Worm (Caenorhabditis elegans) whole organism, L4 larva: ENCODE data around the gene C10A4.9.

Experiments used
- D1046.2 ChIP-seq: fragments of 200-800 bp; sonication (Bioruptor generic); IDR thresholded peaks from 2 replicates; pipeline ENCODE4 v1.3.6; 2022; ENCODE audit warnings: missing genetic modification characterization, missing compliant biosample characterization
- F10B5.3 ChIP-seq: sonication (generic microtip); optimal IDR thresholded peaks from 2 replicates; lab custom pipeline; 2016; ENCODE audit warnings: mild to moderate bottlenecking, missing genetic modification characterization, missing compliant biosample characterization
- T20F7.1 ChIP-seq: fragments of 200-800 bp; sonication (Bioruptor generic); optimal IDR thresholded peaks from 2 replicates; lab custom pipeline; 2018; ENCODE audit warnings: mild to moderate bottlenecking, missing genetic modification characterization, missing compliant biosample characterization
- Y48G9A.11 ChIP-seq: fragments of 200-800 bp; sonication (Bioruptor generic); IDR thresholded peaks from 2 replicates; pipeline ENCODE4 v1.3.6; 2022; ENCODE audit warnings: missing genetic modification reagents, missing genetic modification characterization, missing compliant biosample characterization
- attf-4 ChIP-seq: sonication (generic microtip); optimal IDR thresholded peaks from 3 replicates; lab custom pipeline; 2017; ENCODE audit warnings: missing biosample characterization, missing genetic modification characterization
- ceh-28 ChIP-seq: fragments of 150-350 bp; optimal IDR thresholded peaks from 2 replicates; lab custom pipeline; 2014; ENCODE audit warnings: missing biosample characterization, missing genetic modification reagents, missing genetic modification characterization
- ceh-62 ChIP-seq: sonication (generic microtip); optimal IDR thresholded peaks from 2 replicates; lab custom pipeline; 2017; ENCODE audit warnings: missing biosample characterization, missing genetic modification characterization
- ces-1 ChIP-seq: fragments of 150-350 bp; sonication (generic microtip); optimal IDR thresholded peaks from 4 replicates; lab custom pipeline; 2014; ENCODE audit warnings: missing biosample characterization, missing genetic modification reagents, missing genetic modification characterization
- daf-16 ChIP-seq, 3 experiments: sonication (generic microtip); optimal IDR thresholded peaks; 2 replicates each; lab custom pipeline; 2016 to 2017; ENCODE audit warnings: missing genetic modification characterization in 3 of 3, missing genetic modification reagents in 3 of 3, mild to moderate bottlenecking in 2 of 3, missing compliant biosample characterization in 2 of 3, missing biosample characterization in 1 of 3, moderate library complexity in 1 of 3
- daf-19 ChIP-seq: fragments of 200-800 bp; sonication (Bioruptor generic); conservative IDR thresholded peaks from 2 replicates; pipeline ENCODE4 v1.3.6; 2022; ENCODE audit warnings: missing genetic modification characterization, missing compliant biosample characterization
- dmd-6 ChIP-seq: fragments of 200-800 bp; sonication (Bioruptor generic); IDR thresholded peaks from 2 replicates; pipeline ENCODE4 v1.3.6; 2022; ENCODE audit warnings: missing genetic modification reagents, missing genetic modification characterization, missing compliant biosample characterization
- dpl-1 ChIP-seq: fragments of 150-350 bp; optimal IDR thresholded peaks from 2 replicates; lab custom pipeline; 2014; ENCODE audit warnings: missing biosample characterization, missing genetic modification reagents, missing genetic modification characterization
- dve-1 ChIP-seq: sonication (generic microtip); optimal IDR thresholded peaks from 2 replicates; lab custom pipeline; 2017; ENCODE audit warnings: antibody characterized with exemption, mild to moderate bottlenecking, missing genetic modification characterization, missing compliant biosample characterization; ENCODE audit not compliant: insufficient read depth
- egl-43 ChIP-seq: fragments of 200-800 bp; sonication (Bioruptor generic); IDR thresholded peaks from 2 replicates; pipeline ENCODE4 v1.3.6; 2022; ENCODE audit warnings: missing genetic modification reagents, missing genetic modification characterization, missing compliant biosample characterization
- hif-1 ChIP-seq, 2 experiments: sonication (generic microtip); optimal IDR thresholded peaks; 2 replicates each; lab custom pipeline; 2016 to 2017; ENCODE audit warnings: missing compliant biosample characterization in 2 of 2, missing genetic modification characterization in 2 of 2, missing genetic modification reagents in 2 of 2, missing genotype in 2 of 2, mild to moderate bottlenecking in 1 of 2
- hlh-11 ChIP-seq: fragments of 200-800 bp; sonication (Bioruptor generic); optimal IDR thresholded peaks from 2 replicates; lab custom pipeline; 2018; ENCODE audit warnings: mild to moderate bottlenecking, missing genetic modification characterization, missing compliant biosample characterization
- lim-7 ChIP-seq: fragments of 200-800 bp; sonication (Bioruptor generic); IDR thresholded peaks from 2 replicates; pipeline ENCODE4 v1.3.6; 2022; ENCODE audit warnings: missing genetic modification characterization, missing compliant biosample characterization
- mdt-29 ChIP-seq: fragments of 200-800 bp; sonication (Bioruptor generic); IDR thresholded peaks from 2 replicates; pipeline ENCODE4 v1.3.6; 2022; ENCODE audit warnings: missing genetic modification reagents, missing genetic modification characterization, missing compliant biosample characterization
- mes-2 ChIP-seq: sonication (generic microtip); optimal IDR thresholded peaks from 2 replicates; lab custom pipeline; 2016; ENCODE audit warnings: missing genotype, mild to moderate bottlenecking, missing genetic modification characterization, missing compliant biosample characterization; ENCODE audit not compliant: poor library complexity, severe bottlenecking
- mxl-2 ChIP-seq: fragments of 200-800 bp; sonication (Bioruptor generic); conservative IDR thresholded peaks from 2 replicates; pipeline ENCODE4 v1.3.6; 2022; ENCODE audit warnings: missing genetic modification reagents, missing genetic modification characterization, missing compliant biosample characterization
- nhr-28 ChIP-seq: fragments of 150-350 bp; optimal IDR thresholded peaks from 2 replicates; lab custom pipeline; 2014; ENCODE audit warnings: missing biosample characterization, missing genetic modification characterization
- nhr-41 ChIP-seq: fragments of 200-800 bp; sonication (Bioruptor generic); IDR thresholded peaks from 2 replicates; pipeline ENCODE4 v1.3.6; 2022; ENCODE audit warnings: missing genetic modification reagents, missing genetic modification characterization, missing compliant biosample characterization
- nhr-48 ChIP-seq: sonication (generic microtip); optimal IDR thresholded peaks from 2 replicates; lab custom pipeline; 2016; ENCODE audit warnings: mild to moderate bottlenecking, missing genetic modification characterization, missing compliant biosample characterization
- nhr-76 ChIP-seq: fragments of 150-350 bp; optimal IDR thresholded peaks from 2 replicates; lab custom pipeline; 2014; ENCODE audit warnings: missing biosample characterization, missing genetic modification characterization
- nhr-77 ChIP-seq: fragments of 150-350 bp; optimal IDR thresholded peaks from 2 replicates; lab custom pipeline; 2014; ENCODE audit warnings: missing biosample characterization, missing genetic modification characterization
- php-3 ChIP-seq: fragments of 200-800 bp; sonication (Bioruptor generic); IDR thresholded peaks from 2 replicates; pipeline ENCODE4 v1.3.6; 2022; ENCODE audit warnings: missing genetic modification reagents, missing genetic modification characterization, missing compliant biosample characterization
- pqm-1 ChIP-seq: sonication (generic microtip); optimal IDR thresholded peaks from 2 replicates; lab custom pipeline; 2017; ENCODE audit warnings: missing biosample characterization, missing genetic modification characterization
- sdz-12 ChIP-seq: fragments of 200-800 bp; sonication (Bioruptor generic); optimal IDR thresholded peaks from 2 replicates; lab custom pipeline; 2018; ENCODE audit warnings: mild to moderate bottlenecking, missing genetic modification characterization, missing compliant biosample characterization
- snpc-1.2 ChIP-seq: fragments of 200-800 bp; sonication (Bioruptor generic); IDR thresholded peaks from 2 replicates; pipeline ENCODE4 v1.3.6; 2022; ENCODE audit warnings: missing genetic modification reagents, missing genetic modification characterization, missing compliant biosample characterization
- spr-3 ChIP-seq: fragments of 200-800 bp; sonication (Bioruptor generic); optimal IDR thresholded peaks from 2 replicates; lab custom pipeline; 2018; ENCODE audit warnings: mild to moderate bottlenecking, missing genetic modification characterization, missing compliant biosample characterization
- tag-97 ChIP-seq: fragments of 200-800 bp; sonication (Bioruptor generic); IDR thresholded peaks from 2 replicates; pipeline ENCODE4 v1.3.6; 2022; ENCODE audit warnings: missing genetic modification characterization, missing compliant biosample characterization
- tra-1 ChIP-seq: fragments of 200-800 bp; sonication (Bioruptor generic); IDR thresholded peaks from 2 replicates; pipeline ENCODE4 v1.3.6; 2022; ENCODE audit warnings: missing genetic modification reagents, missing genetic modification characterization, missing compliant biosample characterization
- unc-130 ChIP-seq: sonication (generic microtip); optimal IDR thresholded peaks from 2 replicates; lab custom pipeline; 2016; ENCODE audit warnings: missing genetic modification reagents, missing genetic modification characterization, missing compliant biosample characterization
- unc-39 ChIP-seq: sonication (generic microtip); optimal IDR thresholded peaks from 2 replicates; lab custom pipeline; 2017; ENCODE audit warnings: missing biosample characterization, missing genetic modification characterization
- zfp-3 ChIP-seq: fragments of 200-800 bp; sonication (Bioruptor generic); conservative IDR thresholded peaks from 2 replicates; pipeline ENCODE4 v1.3.6; 2022; ENCODE audit warnings: missing genetic modification reagents, missing genetic modification characterization, missing compliant biosample characterization
- zip-2 ChIP-seq: fragments of 150-350 bp; optimal IDR thresholded peaks from 2 replicates; lab custom pipeline; 2014; ENCODE audit warnings: missing biosample characterization, missing genetic modification characterization
- ztf-7 ChIP-seq: fragments of 150-350 bp; optimal IDR thresholded peaks from 2 replicates; lab custom pipeline; 2014; ENCODE audit warnings: missing biosample characterization, missing genetic modification characterization

Gene C10A4.9

DNA sequence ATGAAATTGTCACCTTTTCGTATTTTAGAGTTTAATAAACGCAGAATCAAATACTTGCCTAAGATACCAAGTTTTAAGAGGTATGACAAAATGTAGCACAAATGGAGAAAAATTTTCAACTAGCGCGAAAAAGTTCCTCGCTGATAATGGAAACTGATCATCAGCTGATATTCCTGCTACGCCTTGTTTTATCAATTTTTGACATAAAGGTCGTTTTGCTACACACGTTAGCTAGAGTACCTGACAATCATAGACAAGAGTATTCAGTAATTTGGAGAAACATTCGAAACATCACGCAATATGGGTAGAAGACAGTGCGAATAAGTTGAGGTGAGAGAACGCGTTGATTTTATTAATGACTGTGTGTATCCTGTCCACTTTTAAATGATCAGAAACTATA lies 25.1 kb downstream of the C10A4.9 start:
- peak; percentile 68; the same call in 1 of the 2 replicates for TF ChIP-seq tra-1
- peak; percentile 43; the same call in 1 of the 2 replicates for TF ChIP-seq mdt-29 (GFP tag; lab: Robert Waterston, UW)
- peak; percentile 31 for TF ChIP-seq pqm-1 (tag; lab: Kevin White, UChicago)
- TF ChIP-seq dpl-1, result no peak
- no peak for TF ChIP-seq unc-39
- TF ChIP-seq dve-1, result peak; percentile 8
- no peak for TF ChIP-seq zfp-3 (GFP tag; lab: Robert Waterston, UW)
- peak; percentile 89 for TF ChIP-seq nhr-28 (tag; lab: Kevin White, UChicago)
- TF ChIP-seq hif-1 (tag; optimal IDR thresholded peaks at IDR 0.05; lab: Kevin White, UChicago), result peak; percentile 91 to 94
- TF ChIP-seq daf-16 (GFP tag; optimal IDR thresholded peaks at IDR 0.05; lab: Kevin White, UChicago), result no peak
- TF ChIP-seq daf-16 (tag; optimal IDR thresholded peaks at IDR 0.05; lab: Kevin White, UChicago), result peak; percentile 38
- no peak for TF ChIP-seq T20F7.1 (GFP tag; lab: Kevin White, UChicago)
- TF ChIP-seq ceh-62 (tag; lab: Kevin White, UChicago), result no peak
- peak; percentile 7 for TF ChIP-seq nhr-77 (tag; lab: Kevin White, UChicago)
- TF ChIP-seq php-3 (GFP tag; lab: Robert Waterston, UW), result 0 out of 2 replicates have a peak, but pooled peaks have one; percentile 30
- TF ChIP-seq nhr-48 (tag; lab: Kevin White, UChicago), result peak; percentile 32
- TF ChIP-seq mxl-2, result 0 out of 2 replicates have a peak, but pooled peaks have one; percentile 43
- no peak for TF ChIP-seq F10B5.3 (tag; lab: Kevin White, UChicago)
- no peak for TF ChIP-seq egl-43 (GFP tag; lab: Robert Waterston, UW)
- no peak for TF ChIP-seq unc-130 (GFP tag; lab: Kevin White, UChicago)
- peak; percentile 89 for TF ChIP-seq dmd-6 (GFP tag; lab: Robert Waterston, UW)
- TF ChIP-seq hlh-11 (tag; lab: Kevin White, UChicago), result peak; percentile 78
- TF ChIP-seq, all 104 proteins: peak for 13

DNA sequence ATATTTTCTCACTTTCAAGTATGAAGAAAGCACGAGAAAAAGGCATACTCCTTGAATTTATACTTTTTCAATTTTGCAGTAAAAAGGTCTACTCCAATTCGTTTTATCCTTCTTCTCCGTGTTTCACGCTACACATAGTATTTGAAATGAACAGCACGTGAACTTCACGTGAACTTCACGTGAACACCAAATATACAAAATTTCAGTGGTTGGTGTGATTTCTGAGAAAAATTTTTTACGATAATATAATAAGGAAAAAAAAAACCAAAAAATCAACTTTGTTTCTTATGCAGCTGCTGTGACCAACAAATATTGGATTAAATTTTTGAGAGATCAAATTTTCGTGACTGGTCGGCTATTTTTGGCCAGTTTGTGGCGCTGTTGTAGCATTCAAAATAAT lies 25.8 kb downstream of the C10A4.9 start:
- TF ChIP-seq php-3 (GFP tag; lab: Robert Waterston, UW), result no peak
- TF ChIP-seq nhr-28 (tag; lab: Kevin White, UChicago), result peak; percentile 2
- no peak for TF ChIP-seq spr-3 (GFP tag; lab: Kevin White, UChicago)
- no peak for TF ChIP-seq lim-7 (GFP tag; lab: Robert Waterston, UW)
- TF ChIP-seq snpc-1.2, result no peak
- TF ChIP-seq ztf-7 (tag; lab: Kevin White, UChicago), result no peak
- TF ChIP-seq mxl-2, result peak; percentile 97
- no peak for TF ChIP-seq nhr-41 (GFP tag; lab: Robert Waterston, UW)
- TF ChIP-seq attf-4 (tag; lab: Kevin White, UChicago), result no peak
- TF ChIP-seq nhr-76, result no peak
- TF ChIP-seq ces-1 (GFP tag; lab: Kevin White, UChicago), result no peak

DNA sequence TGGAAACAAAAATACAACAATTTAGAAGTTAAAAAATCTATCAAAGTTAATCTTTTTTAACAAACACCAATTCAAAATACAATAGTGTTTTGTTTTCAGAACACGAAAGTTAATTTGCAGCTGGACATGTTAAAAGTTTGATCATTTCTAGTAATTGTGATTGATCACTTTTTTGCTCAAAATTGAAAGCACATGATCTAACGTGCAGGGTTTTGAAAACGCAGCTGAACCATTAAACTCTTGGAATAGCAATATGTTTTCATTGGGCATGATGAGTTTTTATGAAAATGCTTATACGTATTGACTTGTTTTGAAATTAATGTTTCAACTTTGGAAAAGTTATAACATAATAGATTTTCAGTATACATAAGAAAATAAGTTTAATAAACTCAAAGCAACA lies 26.7 kb downstream of the C10A4.9 start:
- TF ChIP-seq mxl-2 (no peak), zip-2 (no peak), Y48G9A.11 (GFP tag; lab: Robert Waterston, UW) (no peak)

DNA sequence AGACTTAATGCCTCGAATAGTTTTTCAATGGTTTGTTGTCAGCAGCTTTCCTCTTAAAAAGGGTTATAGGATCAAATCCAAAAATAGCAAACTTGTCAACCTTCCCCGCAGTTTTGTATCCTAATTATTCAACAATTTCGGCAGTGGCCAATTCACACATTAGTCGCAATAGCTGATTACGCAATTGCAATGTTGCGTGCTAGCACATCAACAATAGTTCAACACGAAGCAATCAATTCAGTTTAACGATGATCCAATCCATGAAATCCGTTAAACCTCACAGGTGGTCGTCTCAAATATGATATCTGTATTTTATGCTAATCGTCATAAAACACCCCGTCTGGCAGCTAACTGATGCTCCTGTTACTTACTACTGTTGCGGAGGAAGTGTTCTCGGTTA lies 31.9 kb downstream of the C10A4.9 start:
- TF ChIP-seq tra-1 (no peak), zfp-3 (GFP tag; lab: Robert Waterston, UW) (no peak), zip-2 (no peak), daf-19 (GFP tag; lab: Robert Waterston, UW) (no peak), ceh-28 (tag; lab: Kevin White, UChicago) (no peak), D1046.2 (GFP tag; lab: Robert Waterston, UW) (no peak), mes-2 (tag; lab: Kevin White, UChicago) (no peak), dve-1 (no peak), tag-97 (GFP tag; lab: Robert Waterston, UW) (no peak), sdz-12 (no peak), ces-1 (GFP tag; lab: Kevin White, UChicago) (no peak)
- TF ChIP-seq, all 104 proteins: peak for 0
